Worm (Caenorhabditis elegans): ENCODE measurements around the gene F26F2.13.

ce11 chrV:20552971-20553370 lies 11.2 kb upstream of the F26F2.13 start, which contains the start of gene vmo-1:
- TF ChIP-seq nhr-11 (tag; optimal IDR thresholded peaks at IDR 0.05): no peak
- no peak for TF ChIP-seq zag-1 (tag; optimal IDR thresholded peaks at IDR 0.05)
- TF ChIP-seq unc-39 (tag; optimal IDR thresholded peaks at IDR 0.05): no peak
- TF ChIP-seq lin-11 (tag; optimal IDR thresholded peaks at IDR 0.05): no peak
- TF ChIP-seq lsy-2 (tag; optimal IDR thresholded peaks at IDR 0.05): no peak
- no peak for TF ChIP-seq ama-1 (optimal IDR thresholded peaks at IDR 0.05)
- no peak for TF ChIP-seq lin-39 (tag; optimal IDR thresholded peaks at IDR 0.05)
- no peak for TF ChIP-seq skn-1 (tag; optimal IDR thresholded peaks at IDR 0.05)
- TF ChIP-seq fos-1 (tag; optimal IDR thresholded peaks at IDR 0.05): no peak
- no peak for TF ChIP-seq ceh-16 (tag; optimal IDR thresholded peaks at IDR 0.05)
- no peak for TF ChIP-seq unc-55 (GFP tag; optimal IDR thresholded peaks at IDR 0.05)

Measured in whole organism, L2 larva.